Fruit fly (Drosophila melanogaster) whole organism, prepupa: Measurements from ENCODE around the gene MsrA.

Experiments used
- CG10669 ChIP-seq: fragments of 200-800 bp; sonication (Bioruptor generic); optimal IDR thresholded peaks from 3 replicates; lab custom pipeline; 2018; ENCODE audit warnings: missing biosample characterization, mild to moderate bottlenecking, missing genetic modification characterization, moderate library complexity
- CG11294 ChIP-seq: fragments of 200-800 bp; sonication (Bioruptor generic); IDR thresholded peaks from 2 replicates; pipeline ENCODE4 v1.3.6; 2022; ENCODE audit warnings: missing biosample characterization, missing genetic modification characterization
- CG15336 ChIP-seq: fragments of 200-800 bp; sonication (Bioruptor generic); IDR thresholded peaks from 2 replicates; pipeline ENCODE4 v1.3.6; 2022; ENCODE audit warnings: missing biosample characterization, missing genetic modification characterization
- CG1621 ChIP-seq: fragments of 200-800 bp; sonication (Bioruptor generic); optimal IDR thresholded peaks from 3 replicates; lab custom pipeline; 2018; ENCODE audit warnings: missing biosample characterization, mild to moderate bottlenecking, missing genetic modification characterization
- CG16779 ChIP-seq: fragments of 200-800 bp; sonication (Bioruptor generic); optimal IDR thresholded peaks from 3 replicates; lab custom pipeline; 2017; ENCODE audit warnings: missing biosample characterization, mild to moderate bottlenecking, missing genetic modification characterization
- CG3032 ChIP-seq: fragments of 200-800 bp; optimal IDR thresholded peaks from 2 replicates; lab custom pipeline; 2019; ENCODE audit warnings: missing biosample characterization, mild to moderate bottlenecking, missing genetic modification characterization, moderate library complexity
- CG32006 ChIP-seq: fragments of 200-800 bp; sonication (Bioruptor generic); optimal IDR thresholded peaks from 3 replicates; lab custom pipeline; 2017; ENCODE audit warnings: missing biosample characterization, mild to moderate bottlenecking, missing genetic modification characterization
- CG34406 ChIP-seq: fragments of 200-800 bp; sonication (Bioruptor generic); optimal IDR thresholded peaks from 3 replicates; lab custom pipeline; 2016; ENCODE audit warnings: missing biosample characterization, missing genetic modification characterization
- CG3919 ChIP-seq: fragments of 200-800 bp; sonication (Bioruptor generic); optimal IDR thresholded peaks from 3 replicates; lab custom pipeline; 2016; ENCODE audit warnings: missing biosample characterization, missing genetic modification characterization
- CG6163 ChIP-seq: fragments of 200-800 bp; sonication (Bioruptor generic); IDR thresholded peaks from 3 replicates; pipeline ENCODE4 v1.3.6; 2022; ENCODE audit warnings: missing biosample characterization, missing genetic modification characterization
- CG6792 ChIP-seq: fragments of 200-800 bp; sonication (Bioruptor generic); optimal IDR thresholded peaks from 3 replicates; lab custom pipeline; 2016; ENCODE audit warnings: missing biosample characterization, missing genetic modification characterization
- CG6808 ChIP-seq: fragments of 200-800 bp; sonication (Bioruptor generic); optimal IDR thresholded peaks from 3 replicates; lab custom pipeline; 2017; ENCODE audit warnings: missing biosample characterization, missing genetic modification characterization, mild to moderate bottlenecking, moderate library complexity, missing genetic modification reagents
- CG7368 ChIP-seq: fragments of 200-800 bp; sonication (Bioruptor generic); optimal IDR thresholded peaks from 3 replicates; lab custom pipeline; 2016; ENCODE audit warnings: missing biosample characterization, missing genetic modification characterization
- CG8319 ChIP-seq: fragments of 200-800 bp; sonication (Bioruptor generic); optimal IDR thresholded peaks from 3 replicates; lab custom pipeline; 2016; ENCODE audit warnings: missing biosample characterization, missing genetic modification characterization
- CG8632 ChIP-seq: fragments of 200-800 bp; sonication (Bioruptor generic); optimal IDR thresholded peaks from 3 replicates; lab custom pipeline; 2016; ENCODE audit warnings: missing biosample characterization, missing genetic modification characterization
- CG9139 ChIP-seq: fragments of 200-800 bp; sonication (Bioruptor generic); optimal IDR thresholded peaks from 3 replicates; lab custom pipeline; 2017; ENCODE audit warnings: missing biosample characterization, mild to moderate bottlenecking, missing genetic modification characterization
- Eip75B ChIP-seq: fragments of 200-800 bp; sonication (Bioruptor generic); optimal IDR thresholded peaks from 3 replicates; lab custom pipeline; 2016; ENCODE audit warnings: missing biosample characterization, missing genetic modification characterization
- Eip78C ChIP-seq: fragments of 200-800 bp; sonication (Bioruptor generic); peaks from one replicate; lab custom pipeline; 2016; ENCODE audit warnings: missing biosample characterization, missing genetic modification characterization
- Ets21C ChIP-seq: fragments of 200-800 bp; sonication (Bioruptor generic); optimal IDR thresholded peaks from 3 replicates; lab custom pipeline; 2016; ENCODE audit warnings: missing biosample characterization, missing genetic modification characterization
- Ets96B ChIP-seq: fragments of 200-800 bp; optimal IDR thresholded peaks from 2 replicates; lab custom pipeline; 2019; ENCODE audit warnings: missing biosample characterization, mild to moderate bottlenecking, missing genetic modification characterization, moderate library complexity
- Hr38 ChIP-seq: sonication (Bioruptor generic); optimal IDR thresholded peaks from 2 replicates; lab custom pipeline; 2016; ENCODE audit warnings: missing biosample characterization, missing genetic modification characterization
- Hr39 ChIP-seq: fragments of 200-800 bp; sonication (Bioruptor generic); optimal IDR thresholded peaks from 2 replicates; lab custom pipeline; 2016; ENCODE audit warnings: missing biosample characterization, missing genetic modification characterization
- Hr4 ChIP-seq: fragments of 200-800 bp; sonication (Bioruptor generic); optimal IDR thresholded peaks from 3 replicates; lab custom pipeline; 2016; ENCODE audit warnings: missing biosample characterization, missing genetic modification characterization
- OdsH ChIP-seq: fragments of 200-800 bp; sonication (Bioruptor generic); optimal IDR thresholded peaks from 3 replicates; lab custom pipeline; 2016; ENCODE audit warnings: missing biosample characterization, missing genetic modification characterization
- Sox102F ChIP-seq: fragments of 200-800 bp; sonication (Bioruptor generic); optimal IDR thresholded peaks from 2 replicates; lab custom pipeline; 2016; ENCODE audit warnings: missing biosample characterization, mild to moderate bottlenecking, missing genetic modification characterization
- Sox14 ChIP-seq: fragments of 200-800 bp; sonication (Bioruptor generic); optimal IDR thresholded peaks from 3 replicates; lab custom pipeline; 2016; ENCODE audit warnings: missing biosample characterization, missing genetic modification characterization
- Sox15 ChIP-seq: fragments of 200-800 bp; sonication (Bioruptor generic); optimal IDR thresholded peaks from 3 replicates; lab custom pipeline; 2016; ENCODE audit warnings: missing biosample characterization, missing genetic modification characterization
- achi ChIP-seq: fragments of 200-800 bp; sonication (Bioruptor generic); optimal IDR thresholded peaks from 3 replicates; lab custom pipeline; 2016; ENCODE audit warnings: missing biosample characterization, missing genetic modification characterization
- cyc ChIP-seq: fragments of 200-800 bp; sonication (Bioruptor generic); optimal IDR thresholded peaks from 3 replicates; lab custom pipeline; 2016; ENCODE audit warnings: missing biosample characterization, missing genetic modification characterization
- esn ChIP-seq: fragments of 200-800 bp; sonication (Bioruptor generic); optimal IDR thresholded peaks from 2 replicates; lab custom pipeline; 2016; ENCODE audit warnings: missing biosample characterization, mild to moderate bottlenecking, missing genetic modification characterization, moderate library complexity
- fd59A ChIP-seq: fragments of 200-800 bp; sonication (Bioruptor generic); optimal IDR thresholded peaks from 2 replicates; lab custom pipeline; 2017; ENCODE audit warnings: missing biosample characterization, mild to moderate bottlenecking, missing genetic modification characterization, missing genetic modification reagents
- fkh ChIP-seq: fragments of 200-800 bp; sonication (Bioruptor generic); optimal IDR thresholded peaks from 3 replicates; lab custom pipeline; 2017; ENCODE audit warnings: missing biosample characterization, mild to moderate bottlenecking, missing genetic modification characterization, moderate library complexity
- net ChIP-seq: fragments of 200-800 bp; sonication (Bioruptor generic); optimal IDR thresholded peaks from 3 replicates; lab custom pipeline; 2016; ENCODE audit warnings: missing biosample characterization, missing genetic modification characterization
- pdm3 ChIP-seq: fragments of 200-800 bp; sonication (Bioruptor generic); optimal IDR thresholded peaks from 3 replicates; lab custom pipeline; 2016; ENCODE audit warnings: missing biosample characterization, missing genetic modification characterization
- salr ChIP-seq, 2 experiments: fragments of 200-800 bp; sonication (Bioruptor generic); optimal IDR thresholded peaks; 3 replicates each; lab custom pipeline; 2016 to 2018; ENCODE audit warnings: missing biosample characterization in 2 of 2, missing genetic modification characterization in 2 of 2, mild to moderate bottlenecking in 1 of 2
- spab ChIP-seq: fragments of 200-800 bp; sonication (Bioruptor generic); optimal IDR thresholded peaks from 2 replicates; lab custom pipeline; 2017; ENCODE audit warnings: missing biosample characterization, mild to moderate bottlenecking, missing genetic modification characterization, missing genetic modification reagents
- ss ChIP-seq, 2 experiments: fragments of 200-800 bp; sonication (Bioruptor generic); optimal IDR thresholded peaks; 2 replicates in 1 of 2; 3 replicates in 1 of 2; lab custom pipeline; 2017 to 2018; ENCODE audit warnings: mild to moderate bottlenecking in 2 of 2, missing biosample characterization in 2 of 2, missing genetic modification characterization in 2 of 2, moderate library complexity in 1 of 2
- svp ChIP-seq: fragments of 200-800 bp; sonication (Bioruptor generic); peaks from one replicate; lab custom pipeline; 2016; ENCODE audit warnings: missing biosample characterization, missing genetic modification characterization
- vri ChIP-seq: fragments of 200-800 bp; sonication (Bioruptor generic); optimal IDR thresholded peaks from 3 replicates; lab custom pipeline; 2016; ENCODE audit warnings: missing biosample characterization, mild to moderate bottlenecking, missing genetic modification characterization

The MsrA gene

dm6 chr3L:15537916-15538581 lies 27.2 kb downstream of the MsrA start (continued):
- no peak for TF ChIP-seq CG1621 (tag; lab: Kevin White, UChicago)
- peak; percentile 63 for TF ChIP-seq Eip75B (GFP tag; lab: Kevin White, UChicago)
- TF ChIP-seq CG15336 (GFP tag; lab: Robert Waterston, UW): peak; percentile 79
- peak; percentile 86 for TF ChIP-seq Hr4 (GFP tag; lab: Kevin White, UChicago)
- TF ChIP-seq OdsH: peak; percentile 73
- TF ChIP-seq cyc (GFP tag; lab: Kevin White, UChicago): peak; percentile 20
- peak; percentile 62 for TF ChIP-seq Ets96B (tag; lab: Kevin White, UChicago)
- TF ChIP-seq spab (GFP tag; lab: Kevin White, UChicago): peak; percentile 60
- TF ChIP-seq ss (GFP tag; optimal IDR thresholded peaks at IDR 0.05; lab: Kevin White, UChicago): peak; percentile 36 to 67
- TF ChIP-seq svp (GFP tag; lab: Kevin White, UChicago): peak; percentile 88
- TF ChIP-seq CG7368 (GFP tag; lab: Kevin White, UChicago): no peak
- peak; percentile 71 for TF ChIP-seq Sox14
- TF ChIP-seq, all 60 proteins: peak for 49

dm6 chr3L:15538582-15539490 lies 28.0 kb downstream of the MsrA start:
- TF ChIP-seq CG11294 (GFP tag; lab: Robert Waterston, UW) (no peak), CG3032 (tag; lab: Kevin White, UChicago) (no peak), CG34406 (GFP tag; lab: Kevin White, UChicago) (no peak), CG9139 (no peak), esn (no peak), fd59A (no peak), Ets21C (no peak), CG15336 (GFP tag; lab: Robert Waterston, UW) (no peak), Hr4 (GFP tag; lab: Kevin White, UChicago) (no peak), fkh (peak; percentile 6), salr (GFP tag; optimal IDR thresholded peaks at IDR 0.05; lab: Kevin White, UChicago) (peak in 1 of 2 experiments; percentile 30), Sox102F (GFP tag; lab: Kevin White, UChicago) (no peak), Sox15 (GFP tag; lab: Kevin White, UChicago) (no peak), CG8632 (no peak), achi (GFP tag; lab: Kevin White, UChicago) (no peak), CG6792 (no peak), CG3919 (GFP tag; lab: Kevin White, UChicago) (no peak), vri (GFP tag; lab: Kevin White, UChicago) (peak; percentile 48), Eip78C (GFP tag; lab: Kevin White, UChicago) (peak; percentile 40), Ets96B (tag; lab: Kevin White, UChicago) (no peak), CG16779 (tag; lab: Kevin White, UChicago) (no peak), pdm3 (no peak), CG6163 (GFP tag; lab: Robert Waterston, UW) (no peak), CG32006 (GFP tag; lab: Kevin White, UChicago) (peak; percentile 47), ss (GFP tag; optimal IDR thresholded peaks at IDR 0.05; lab: Kevin White, UChicago) (no peak), svp (GFP tag; lab: Kevin White, UChicago) (peak; percentile 84), CG10669 (no peak), Sox14 (no peak), CG1621 (tag; lab: Kevin White, UChicago) (no peak)
- TF ChIP-seq, all 60 proteins: peak for 6

dm6 chr3L:15539903-15540409 lies 29.1 kb downstream of the MsrA start:
- no peak for TF ChIP-seq Eip78C (GFP tag; lab: Kevin White, UChicago)
- TF ChIP-seq net (GFP tag; lab: Kevin White, UChicago): no peak
- TF ChIP-seq salr (GFP tag; optimal IDR thresholded peaks at IDR 0.05; lab: Kevin White, UChicago): no peak
- TF ChIP-seq CG16779 (tag; lab: Kevin White, UChicago): no peak
- no peak for TF ChIP-seq ss (GFP tag; optimal IDR thresholded peaks at IDR 0.05; lab: Kevin White, UChicago)
- TF ChIP-seq CG10669: no peak
- no peak for TF ChIP-seq Hr38 (GFP tag; lab: Kevin White, UChicago)
- TF ChIP-seq Hr39: no peak
- no peak for TF ChIP-seq CG8319 (GFP tag; lab: Kevin White, UChicago)
- TF ChIP-seq CG6808: no peak
- no peak for TF ChIP-seq CG3919 (GFP tag; lab: Kevin White, UChicago)
